Worm (Caenorhabditis elegans): Measurements from ENCODE around the gene srx-87.

Gene srx-87

DNA sequence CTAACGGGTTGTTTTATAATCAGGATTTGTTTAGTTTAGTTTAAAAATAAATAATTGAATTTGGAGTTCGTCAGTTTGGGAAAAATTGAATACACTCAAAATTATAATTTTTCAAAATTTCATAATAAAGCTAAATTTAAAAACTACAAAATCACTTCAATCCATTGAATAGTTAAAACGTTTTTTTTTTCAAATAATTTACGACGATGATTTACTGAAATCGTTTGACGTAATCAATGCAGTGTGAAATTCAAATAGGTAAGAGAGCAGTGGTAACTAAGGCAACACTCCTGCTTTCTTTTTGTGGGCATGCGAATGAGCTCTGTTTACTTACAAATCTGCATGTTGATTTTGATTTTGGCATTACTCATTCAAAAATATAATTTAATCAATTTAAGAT, 19.4 kb upstream of the srx-87 start, which contains the start of gene F38B7.10:
TSS of gene F38B7.10 (plus strand) at position 301 of the 400 bp plus-strand sequence.
- TF ChIP-seq egl-5 (tag; optimal IDR thresholded peaks at IDR 0.05) (no peak), daf-12 (tag; optimal IDR thresholded peaks at IDR 0.05) (no peak)

ce11 chrV:11546795-11547194, 17.9 kb upstream of the srx-87 start, which contains the start of gene F38B7.11:
TSS of gene F38B7.11 (plus strand) at chrV:11547095.
- no peak for TF ChIP-seq nhr-67 (tag; optimal IDR thresholded peaks at IDR 0.05)
- TF ChIP-seq nhr-12 (tag; optimal IDR thresholded peaks at IDR 0.05), result no peak

ce11 chrV:11548914-11549406, 15.7 kb upstream of the srx-87 start, which contains the start of the genes F38B7.17 and F38B7.3:
TSS of gene F38B7.17 (minus strand) at chrV:11548964.
TSS of gene F38B7.3 (plus strand) at chrV:11549107.
- TF ChIP-seq ceh-9 (tag; optimal IDR thresholded peaks at IDR 0.05) (no peak), pha-4 (tag; optimal IDR thresholded peaks at IDR 0.05) (peak; percentile 82), R02D3.7 (tag; optimal IDR thresholded peaks at IDR 0.05) (no peak), lin-15B (tag; optimal IDR thresholded peaks at IDR 0.05) (no peak), snpc-4 (tag; optimal IDR thresholded peaks at IDR 0.05) (peak; percentile 6), lsy-12 (tag; optimal IDR thresholded peaks at IDR 0.05) (no peak), unc-62 (GFP tag; optimal IDR thresholded peaks at IDR 0.05) (no peak), skn-1 (tag; optimal IDR thresholded peaks at IDR 0.05) (peak; percentile 1), elt-2 (tag; optimal IDR thresholded peaks at IDR 0.05) (peak; percentile 79), ceh-82 (tag; optimal IDR thresholded peaks at IDR 0.05) (no peak), nhr-25 (tag; optimal IDR thresholded peaks at IDR 0.05) (peak; percentile 89), nhr-77 (tag; optimal IDR thresholded peaks at IDR 0.05) (no peak), lin-39 (tag; optimal IDR thresholded peaks at IDR 0.05) (peak; percentile 18), nhr-76 (tag; optimal IDR thresholded peaks at IDR 0.05) (no peak), nhr-43 (tag; optimal IDR thresholded peaks at IDR 0.05; ENCODE audit: poor library complexity, severe bottlenecking) (peak; percentile 15), elt-1 (tag; optimal IDR thresholded peaks at IDR 0.05) (peak; percentile 4), pqm-1 (tag; optimal IDR thresholded peaks at IDR 0.05) (peak; percentile 34), nfya-1 (tag; optimal IDR thresholded peaks at IDR 0.05; ENCODE audit: insufficient read depth) (peak; percentile 68), mdl-1 (tag; optimal IDR thresholded peaks at IDR 0.05) (peak; percentile 75), egl-5 (tag; optimal IDR thresholded peaks at IDR 0.05) (peak; percentile 2)

ce11 chrV:11552379-11552778, 12.3 kb upstream of the srx-87 start, which contains the start of gene srx-85:
TSS of gene srx-85 (plus strand) at chrV:11552679.
- TF ChIP-seq mml-1 (tag; optimal IDR thresholded peaks at IDR 0.05) (no peak), ZK546.5 (tag; optimal IDR thresholded peaks at IDR 0.05) (no peak), nhr-23 (tag; optimal IDR thresholded peaks at IDR 0.05) (no peak), ztf-4 (tag; optimal IDR thresholded peaks at IDR 0.05) (no peak), elt-1 (tag; optimal IDR thresholded peaks at IDR 0.05) (no peak), ceh-28 (tag; optimal IDR thresholded peaks at IDR 0.05) (no peak), lin-15B (tag; optimal IDR thresholded peaks at IDR 0.05) (no peak), mdl-1 (tag; optimal IDR thresholded peaks at IDR 0.05) (no peak), nhr-76 (tag; optimal IDR thresholded peaks at IDR 0.05) (no peak), nhr-67 (tag; optimal IDR thresholded peaks at IDR 0.05) (no peak), ceh-16 (tag; optimal IDR thresholded peaks at IDR 0.05) (no peak), R02D3.7 (tag; optimal IDR thresholded peaks at IDR 0.05) (no peak), nhr-25 (tag; optimal IDR thresholded peaks at IDR 0.05) (no peak), ceh-9 (tag; optimal IDR thresholded peaks at IDR 0.05) (no peak), unc-39 (tag; optimal IDR thresholded peaks at IDR 0.05) (no peak)

- TF ChIP-seq nhr-23 (tag; optimal IDR thresholded peaks at IDR 0.05), result no peak
- no peak for TF ChIP-seq pha-4 (tag; optimal IDR thresholded peaks at IDR 0.05)
- TF ChIP-seq lsy-12 (tag; optimal IDR thresholded peaks at IDR 0.05), result no peak
- TF ChIP-seq lin-39 (tag; optimal IDR thresholded peaks at IDR 0.05), result no peak
Observed at ce11 chrV:11554260-11554659, 10.4 kb upstream of the srx-87 start, which contains the start of gene duo-1. TSS of gene duo-1 (plus strand) at chrV:11554630.

- TF ChIP-seq nhr-25 (tag; optimal IDR thresholded peaks at IDR 0.05) (no peak), ama-1 (optimal IDR thresholded peaks at IDR 0.05) (no peak), egl-5 (tag; optimal IDR thresholded peaks at IDR 0.05) (no peak), fkh-2 (tag; optimal IDR thresholded peaks at IDR 0.05) (no peak), fkh-10 (GFP tag; optimal IDR thresholded peaks at IDR 0.05) (no peak), mml-1 (tag; optimal IDR thresholded peaks at IDR 0.05) (no peak), elt-3 (tag; optimal IDR thresholded peaks at IDR 0.05) (no peak), eor-1 (tag; optimal IDR thresholded peaks at IDR 0.05) (no peak), unc-62 (GFP tag; optimal IDR thresholded peaks at IDR 0.05) (no peak), elt-2 (tag; optimal IDR thresholded peaks at IDR 0.05) (no peak), ceh-9 (tag; optimal IDR thresholded peaks at IDR 0.05) (no peak), ZK546.5 (tag; optimal IDR thresholded peaks at IDR 0.05) (no peak), nhr-76 (tag; optimal IDR thresholded peaks at IDR 0.05) (no peak)
Observed at ce11 chrV:11562643-11563042, 2.0 kb upstream of the srx-87 start, which contains the start of gene srx-86. TSS of gene srx-86 (plus strand) at chrV:11562943.

Measured in whole organism, L3 larva.